Worm (Caenorhabditis elegans): Measurements from ENCODE around the gene lys-6.

The lys-6 gene

ce11 chrIV:11604909-11605308 is 22.8 kb downstream of the lys-6 start, which contains the start of the genes ragc-1 and Y24F12A.1:
Gene ragc-1, minus strand, starts transcription at chrIV:11604933.
Gene Y24F12A.1, plus strand, starts transcription at chrIV:11605254.
- no peak for TF ChIP-seq ceh-9 (tag; optimal IDR thresholded peaks at IDR 0.05)
- peak; percentile 47 for TF ChIP-seq hlh-30 (tag; optimal IDR thresholded peaks at IDR 0.05; ENCODE audit: insufficient read depth)
- peak; percentile 21 for TF ChIP-seq C38D4.7 (GFP tag; optimal IDR thresholded peaks at IDR 0.05)
- peak; percentile 72 for TF ChIP-seq tbx-2 (tag; optimal IDR thresholded peaks at IDR 0.05)
- TF ChIP-seq ceh-6 (GFP tag; optimal IDR thresholded peaks at IDR 0.05), result peak; percentile 36
- TF ChIP-seq ceh-31 (tag; optimal IDR thresholded peaks at IDR 0.05), result peak; percentile 54
- TF ChIP-seq nhr-232 (tag; optimal IDR thresholded peaks at IDR 0.05), result no peak
- peak; percentile 66 for TF ChIP-seq elt-2 (tag; optimal IDR thresholded peaks at IDR 0.05)
- TF ChIP-seq ceh-34 (tag; optimal IDR thresholded peaks at IDR 0.05), result no peak
- peak; percentile 38 for TF ChIP-seq unc-86 (tag; optimal IDR thresholded peaks at IDR 0.05)
- peak; percentile 23 for TF ChIP-seq nfya-1 (tag; optimal IDR thresholded peaks at IDR 0.05)
- TF ChIP-seq ceh-19 (GFP tag; optimal IDR thresholded peaks at IDR 0.05), result peak; percentile 2
- peak; percentile 60 for TF ChIP-seq ceh-2 (tag; optimal IDR thresholded peaks at IDR 0.05)
- TF ChIP-seq pat-9 (tag; optimal IDR thresholded peaks at IDR 0.05), result peak; percentile 19
- peak; percentile 4 for TF ChIP-seq pha-2 (tag; optimal IDR thresholded peaks at IDR 0.05)
- TF ChIP-seq lim-6 (tag; optimal IDR thresholded peaks at IDR 0.05), result peak; percentile 6
- TF ChIP-seq hlh-8 (tag; optimal IDR thresholded peaks at IDR 0.05), result no peak
- no peak for TF ChIP-seq C08G9.2 (tag; optimal IDR thresholded peaks at IDR 0.05)
- TF ChIP-seq ceh-45 (GFP tag; IDR thresholded peaks at IDR 0.05), result no peak
- no peak for TF ChIP-seq Y22D7AL.16 (tag; optimal IDR thresholded peaks at IDR 0.05)
- peak; percentile 79 for TF ChIP-seq K09A11.1 (tag; optimal IDR thresholded peaks at IDR 0.05; ENCODE audit: insufficient read depth)
- no peak for TF ChIP-seq unc-3 (GFP tag; conservative IDR thresholded peaks at IDR 0.05)
- TF ChIP-seq unc-3 (tag; optimal IDR thresholded peaks at IDR 0.05), result no peak
- TF ChIP-seq sdc-2 (tag; optimal IDR thresholded peaks at IDR 0.05), result no peak
- no peak for TF ChIP-seq syd-9 (tag; optimal IDR thresholded peaks at IDR 0.05)
- peak; percentile 70 for TF ChIP-seq ttx-3 (tag; optimal IDR thresholded peaks at IDR 0.05)
- TF ChIP-seq unc-42 (tag; optimal IDR thresholded peaks at IDR 0.05), result peak; percentile 10
- no peak for TF ChIP-seq gmeb-2 (tag; optimal IDR thresholded peaks at IDR 0.05)
- TF ChIP-seq ceh-14 (tag; optimal IDR thresholded peaks at IDR 0.05), result peak; percentile 86

DNA sequence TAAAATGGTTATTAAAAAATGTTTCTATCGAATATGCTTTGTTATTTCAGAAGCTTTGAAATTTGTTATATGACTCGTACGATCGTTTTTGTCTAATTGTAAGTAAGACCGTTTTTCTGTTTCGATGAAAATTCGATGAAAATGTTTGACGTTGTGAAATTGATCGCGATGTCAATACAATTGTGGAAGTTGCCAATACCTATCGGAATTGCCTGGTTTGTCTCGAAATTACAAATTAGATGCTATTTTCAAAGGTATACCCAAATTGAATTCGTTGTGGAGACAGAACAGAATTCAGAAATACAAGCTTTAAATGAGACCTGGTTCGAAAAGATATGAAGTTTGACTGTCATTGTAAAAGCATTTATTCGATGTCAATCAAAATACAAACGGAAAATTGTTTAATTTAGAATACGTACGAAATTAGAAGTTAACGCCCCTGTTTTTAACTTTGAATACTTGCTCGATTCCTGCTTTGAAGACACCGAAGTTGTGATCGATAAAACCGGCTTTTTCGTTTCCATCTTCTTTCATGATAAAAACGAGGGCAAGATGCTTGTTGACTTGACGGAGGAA is 24.4 kb downstream of the lys-6 start:
- TF ChIP-seq T23F11.4 (GFP tag; optimal IDR thresholded peaks at IDR 0.05) (no peak), pros-1 (tag; optimal IDR thresholded peaks at IDR 0.05) (no peak), tbx-7 (tag; optimal IDR thresholded peaks at IDR 0.05) (no peak), hlh-15 (tag; optimal IDR thresholded peaks at IDR 0.05) (no peak), dve-1 (tag; optimal IDR thresholded peaks at IDR 0.05) (no peak), lin-11 (tag; optimal IDR thresholded peaks at IDR 0.05) (no peak), ceh-9 (tag; optimal IDR thresholded peaks at IDR 0.05) (no peak), ztf-16 (tag; optimal IDR thresholded peaks at IDR 0.05) (no peak), hlh-6 (tag; optimal IDR thresholded peaks at IDR 0.05) (no peak), ceh-18 (tag; optimal IDR thresholded peaks at IDR 0.05) (no peak), hlh-30 (tag; optimal IDR thresholded peaks at IDR 0.05; ENCODE audit: insufficient read depth) (no peak), nhr-11 (tag; optimal IDR thresholded peaks at IDR 0.05) (no peak), elt-4 (tag; optimal IDR thresholded peaks at IDR 0.05) (no peak), unc-42 (tag; optimal IDR thresholded peaks at IDR 0.05) (no peak), eyg-1 (tag; optimal IDR thresholded peaks at IDR 0.05) (no peak), lim-6 (tag; optimal IDR thresholded peaks at IDR 0.05) (no peak), hlh-8 (tag; optimal IDR thresholded peaks at IDR 0.05) (no peak)
